Worm (Caenorhabditis elegans) whole organism, L2 larva: ENCODE results near the gene nra-1.

Experiments
- aly-2 ChIP-seq: fragments of 150-350 bp; optimal IDR thresholded peaks from 2 replicates; lab custom pipeline; 2014; ENCODE audit warnings: missing biosample characterization, missing genetic modification characterization
- ama-1 ChIP-seq: fragments of 150-350 bp; optimal IDR thresholded peaks from 2 replicates; lab custom pipeline; 2018; ENCODE audit warnings: inconsistent platforms
- egl-27 ChIP-seq: sonication (generic microtip); optimal IDR thresholded peaks from 3 replicates; lab custom pipeline; 2017; ENCODE audit warnings: missing biosample characterization, missing genetic modification reagents, missing genetic modification characterization
- elt-3 ChIP-seq: sonication (generic microtip); optimal IDR thresholded peaks from 2 replicates; lab custom pipeline; 2017; ENCODE audit warnings: missing biosample characterization, missing genetic modification characterization
- lsy-2 ChIP-seq, 2 experiments: fragments of 150-350 bp in 1 of 2; sonication (generic microtip) in 1 of 2; optimal IDR thresholded peaks; 2 replicates each; lab custom pipeline; 2014 to 2017; ENCODE audit warnings: missing biosample characterization in 2 of 2, missing genetic modification characterization in 2 of 2
- mdl-1 ChIP-seq, 2 experiments: fragments of 150-350 bp in 1 of 2; sonication (generic microtip) in 1 of 2; optimal IDR thresholded peaks; 2 replicates each; lab custom pipeline; 2017; ENCODE audit warnings: missing biosample characterization in 2 of 2, missing genetic modification characterization in 2 of 2
- nhr-237 ChIP-seq: fragments of 150-350 bp; optimal IDR thresholded peaks from 2 replicates; lab custom pipeline; 2014; ENCODE audit warnings: missing biosample characterization, missing genetic modification characterization
- nhr-77 ChIP-seq: fragments of 150-350 bp; optimal IDR thresholded peaks from 2 replicates; lab custom pipeline; 2014; ENCODE audit warnings: missing biosample characterization, missing genetic modification characterization
- snpc-4 ChIP-seq: fragments of 150-350 bp; optimal IDR thresholded peaks from 2 replicates; lab custom pipeline; 2014; ENCODE audit warnings: missing biosample characterization, missing genetic modification characterization
- unc-39 ChIP-seq: fragments of 150-350 bp; optimal IDR thresholded peaks from 2 replicates; lab custom pipeline; 2014; ENCODE audit warnings: missing biosample characterization, missing genetic modification characterization
- unc-55 ChIP-seq: fragments of 150-350 bp; sonication (generic microtip); optimal IDR thresholded peaks from 3 replicates; lab custom pipeline; 2014; ENCODE audit warnings: missing biosample characterization, missing genetic modification reagents, missing genetic modification characterization
- unc-62 ChIP-seq: fragments of 150-350 bp; optimal IDR thresholded peaks from 2 replicates; lab custom pipeline; 2014; ENCODE audit warnings: missing biosample characterization, missing genetic modification reagents, missing genetic modification characterization
- ztf-11 ChIP-seq: sonication (generic microtip); optimal IDR thresholded peaks from 2 replicates; lab custom pipeline; 2017; ENCODE audit warnings: missing biosample characterization, missing genetic modification characterization

ce11 chrIV:17294489-17294888 is 10.5 kb upstream of the nra-1 start, which contains the start of gene T28F3.5:
- TF ChIP-seq snpc-4 (tag; lab: Kevin White, UChicago) (no peak), ama-1 (no peak), mdl-1 (tag; optimal IDR thresholded peaks at IDR 0.05; lab: Kevin White, UChicago) (no peak), elt-3 (no peak), unc-55 (no peak), nhr-77 (tag; lab: Kevin White, UChicago) (no peak), unc-39 (tag; lab: Kevin White, UChicago) (no peak), ztf-11 (tag; lab: Kevin White, UChicago) (no peak), lsy-2 (tag; optimal IDR thresholded peaks at IDR 0.05; lab: Kevin White, UChicago) (no peak), aly-2 (tag; lab: Kevin White, UChicago) (no peak), nhr-237 (no peak), egl-27 (tag; lab: Kevin White, UChicago) (no peak), unc-62 (GFP tag; lab: Kevin White, UChicago) (no peak)
